Worm (Caenorhabditis elegans) whole organism, late embryonic: ENCODE measurements around the gene lgc-32.

Experiments used
- C38D4.7 ChIP-seq: fragments of 200-800 bp; sonication (Bioruptor generic); optimal IDR thresholded peaks from 2 replicates; lab custom pipeline; 2018; ENCODE audit warnings: mild to moderate bottlenecking, missing genetic modification characterization, moderate library complexity, missing compliant biosample characterization
- F13H6.1 ChIP-seq: sonication (generic microtip); optimal IDR thresholded peaks from 2 replicates; lab custom pipeline; 2016; ENCODE audit warnings: missing genetic modification characterization, missing compliant biosample characterization
- K09A11.1 ChIP-seq: sonication (generic microtip); optimal IDR thresholded peaks from 2 replicates; lab custom pipeline; 2017; ENCODE audit warnings: antibody characterized with exemption, mild to moderate bottlenecking, missing genetic modification characterization, missing compliant biosample characterization; ENCODE audit not compliant: insufficient read depth
- T23F11.4 ChIP-seq: fragments of 200-800 bp; sonication (Bioruptor generic); optimal IDR thresholded peaks from 2 replicates; lab custom pipeline; 2018; ENCODE audit warnings: mild to moderate bottlenecking, missing genetic modification characterization, missing compliant biosample characterization
- Y22D7AL.16 ChIP-seq: sonication (generic microtip); optimal IDR thresholded peaks from 2 replicates; lab custom pipeline; 2016; ENCODE audit warnings: missing genetic modification characterization, missing compliant biosample characterization
- ama-1 ChIP-seq: fragments of 150-350 bp; optimal IDR thresholded peaks from 2 replicates; lab custom pipeline; 2014
- ceh-14 ChIP-seq: sonication (generic microtip); optimal IDR thresholded peaks from 2 replicates; lab custom pipeline; 2016; ENCODE audit warnings: missing genotype, missing genetic modification characterization, missing compliant biosample characterization
- ceh-2 ChIP-seq: sonication (generic microtip); optimal IDR thresholded peaks from 2 replicates; lab custom pipeline; 2016; ENCODE audit warnings: missing genotype, missing genetic modification characterization, missing compliant biosample characterization
- ceh-22 ChIP-seq: sonication (generic microtip); optimal IDR thresholded peaks from 2 replicates; lab custom pipeline; 2017; ENCODE audit warnings: missing biosample characterization, missing genetic modification characterization
- ceh-24 ChIP-seq: sonication (generic microtip); optimal IDR thresholded peaks from 2 replicates; lab custom pipeline; 2016; ENCODE audit warnings: mild to moderate bottlenecking, missing genetic modification characterization, missing compliant biosample characterization
- ceh-31 ChIP-seq: sonication (generic microtip); optimal IDR thresholded peaks from 2 replicates; lab custom pipeline; 2016; ENCODE audit warnings: missing genetic modification characterization, missing compliant biosample characterization
- ceh-48 ChIP-seq: sonication (generic microtip); optimal IDR thresholded peaks from 2 replicates; lab custom pipeline; 2016; ENCODE audit warnings: missing genetic modification characterization, inconsistent platforms, missing compliant biosample characterization
- ceh-6 ChIP-seq: fragments of 200-800 bp; sonication (Bioruptor generic); optimal IDR thresholded peaks from 2 replicates; lab custom pipeline; 2018; ENCODE audit warnings: mild to moderate bottlenecking, missing genetic modification characterization, missing compliant biosample characterization
- ceh-9 ChIP-seq: sonication (generic microtip); optimal IDR thresholded peaks from 2 replicates; lab custom pipeline; 2016; ENCODE audit warnings: mild to moderate bottlenecking, missing genetic modification characterization, inconsistent platforms, missing compliant biosample characterization
- dmd-4 ChIP-seq: sonication (generic microtip); optimal IDR thresholded peaks from 2 replicates; lab custom pipeline; 2016; ENCODE audit warnings: borderline replicate concordance, missing genetic modification characterization, missing compliant biosample characterization
- dve-1 ChIP-seq: sonication (generic microtip); optimal IDR thresholded peaks from 2 replicates; lab custom pipeline; 2017; ENCODE audit warnings: antibody characterized with exemption, mild to moderate bottlenecking, missing genetic modification characterization, missing compliant biosample characterization
- elt-2 ChIP-seq: sonication (generic microtip); optimal IDR thresholded peaks from 2 replicates; lab custom pipeline; 2016; ENCODE audit warnings: missing genetic modification reagents, missing genetic modification characterization, missing compliant biosample characterization
- elt-4 ChIP-seq: sonication (generic microtip); optimal IDR thresholded peaks from 2 replicates; lab custom pipeline; 2016; ENCODE audit warnings: missing genetic modification characterization, missing compliant biosample characterization
- fkh-6 ChIP-seq: sonication (generic microtip); optimal IDR thresholded peaks from 2 replicates; lab custom pipeline; 2016; ENCODE audit warnings: missing genetic modification characterization, missing compliant biosample characterization
- hlh-6 ChIP-seq: sonication (generic microtip); optimal IDR thresholded peaks from 2 replicates; lab custom pipeline; 2016; ENCODE audit warnings: missing genotype, missing genetic modification characterization, missing compliant biosample characterization
- hlh-8 ChIP-seq: sonication (generic microtip); optimal IDR thresholded peaks from 2 replicates; lab custom pipeline; 2016; ENCODE audit warnings: missing genotype, missing genetic modification characterization, missing compliant biosample characterization
- lim-6 ChIP-seq: sonication (generic microtip); optimal IDR thresholded peaks from 2 replicates; lab custom pipeline; 2016; ENCODE audit warnings: missing genetic modification characterization, missing compliant biosample characterization
- nhr-11 ChIP-seq: fragments of 150-350 bp; optimal IDR thresholded peaks from 2 replicates; lab custom pipeline; 2014; ENCODE audit warnings: missing biosample characterization, missing genetic modification characterization
- nhr-232 ChIP-seq: sonication (generic microtip); optimal IDR thresholded peaks from 2 replicates; lab custom pipeline; 2016; ENCODE audit warnings: missing genetic modification characterization, missing compliant biosample characterization
- npax-4 ChIP-seq: sonication (generic microtip); optimal IDR thresholded peaks from 2 replicates; lab custom pipeline; 2016; ENCODE audit warnings: missing genetic modification characterization, missing compliant biosample characterization
- odd-2 ChIP-seq: sonication (generic microtip); optimal IDR thresholded peaks from 2 replicates; lab custom pipeline; 2017; ENCODE audit warnings: antibody characterized with exemption, mild to moderate bottlenecking, missing genetic modification characterization, missing compliant biosample characterization
- pag-3 ChIP-seq: sonication (generic microtip); optimal IDR thresholded peaks from 2 replicates; lab custom pipeline; 2016; ENCODE audit warnings: missing compliant biosample characterization, missing genetic modification characterization, borderline replicate concordance
- pat-9 ChIP-seq: fragments of 200-800 bp; sonication (Bioruptor generic); optimal IDR thresholded peaks from 2 replicates; lab custom pipeline; 2018; ENCODE audit warnings: mild to moderate bottlenecking, missing genetic modification characterization, moderate library complexity, missing compliant biosample characterization
- pha-2 ChIP-seq: sonication (generic microtip); optimal IDR thresholded peaks from 2 replicates; lab custom pipeline; 2017; ENCODE audit warnings: mild to moderate bottlenecking, missing genetic modification characterization, missing compliant biosample characterization
- pha-4 ChIP-seq: fragments of 150-350 bp; optimal IDR thresholded peaks from 2 replicates; lab custom pipeline; 2018; ENCODE audit warnings: missing biosample characterization, missing genetic modification reagents, missing genetic modification characterization
- pros-1 ChIP-seq: fragments of 150-350 bp; optimal IDR thresholded peaks from 2 replicates; lab custom pipeline; 2014; ENCODE audit warnings: missing biosample characterization, missing genetic modification reagents, missing genetic modification characterization
- rnt-1 ChIP-seq: sonication (generic microtip); optimal IDR thresholded peaks from 2 replicates; lab custom pipeline; 2016; ENCODE audit warnings: missing genetic modification characterization, missing compliant biosample characterization
- sdc-2 ChIP-seq: sonication (generic microtip); optimal IDR thresholded peaks from 2 replicates; lab custom pipeline; 2016; ENCODE audit warnings: missing genotype, missing genetic modification characterization, missing compliant biosample characterization
- syd-9 ChIP-seq: sonication (generic microtip); optimal IDR thresholded peaks from 2 replicates; lab custom pipeline; 2016; ENCODE audit warnings: mild to moderate bottlenecking, missing genetic modification characterization, moderate library complexity, missing compliant biosample characterization
- tbx-7 ChIP-seq: sonication (generic microtip); optimal IDR thresholded peaks from 2 replicates; lab custom pipeline; 2016; ENCODE audit warnings: missing genotype, missing genetic modification characterization, missing compliant biosample characterization
- unc-3 ChIP-seq, 2 experiments: fragments of 200-800 bp in 1 of 2; sonication (Bioruptor generic) in 1 of 2; sonication (generic microtip) in 1 of 2; conservative IDR thresholded peaks in 1 of 2; optimal IDR thresholded peaks in 1 of 2; 2 replicates each; pipeline versions ENCODE4 v1.3.6 to Lab custom; 2016 to 2022; ENCODE audit warnings: missing compliant biosample characterization in 2 of 2, missing genetic modification characterization in 2 of 2, missing genetic modification reagents in 1 of 2
- unc-42 ChIP-seq: sonication (generic microtip); optimal IDR thresholded peaks from 2 replicates; lab custom pipeline; 2016; ENCODE audit warnings: missing genotype, missing genetic modification characterization, missing compliant biosample characterization
- unc-55 ChIP-seq: sonication (generic microtip); optimal IDR thresholded peaks from 2 replicates; lab custom pipeline; 2017; ENCODE audit warnings: missing biosample characterization, missing genetic modification reagents, missing genetic modification characterization
- ztf-16 ChIP-seq: sonication (generic microtip); optimal IDR thresholded peaks from 2 replicates; lab custom pipeline; 2017; ENCODE audit warnings: missing genetic modification characterization, missing compliant biosample characterization

lgc-32 gene

DNA sequence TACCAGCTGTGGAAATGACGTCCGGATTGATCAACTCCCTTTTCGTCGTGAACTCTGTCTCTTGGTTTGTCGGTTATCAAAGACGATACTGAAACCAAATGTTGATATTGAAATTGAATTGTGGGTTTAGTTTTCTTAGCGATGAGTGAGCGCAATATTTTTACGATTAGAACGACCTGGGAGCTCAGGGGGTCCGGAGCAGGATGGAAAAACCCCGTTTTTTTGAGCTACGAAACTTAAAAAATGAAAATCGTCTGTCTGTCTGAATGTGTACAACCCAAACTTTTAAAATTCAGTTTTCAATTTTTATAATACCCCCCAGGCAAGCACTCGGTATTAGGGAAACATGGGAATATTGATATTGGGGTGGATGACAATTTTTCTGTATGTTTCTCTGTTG, 29.1 kb upstream of the lgc-32 start:
- no peak for TF ChIP-seq T23F11.4 (GFP tag; lab: Kevin White, UChicago)
- no peak for TF ChIP-seq ceh-6 (GFP tag; lab: Kevin White, UChicago)
- no peak for TF ChIP-seq K09A11.1 (tag; lab: Kevin White, UChicago)
- TF ChIP-seq ceh-48, result no peak
- no peak for TF ChIP-seq dve-1
- no peak for TF ChIP-seq nhr-11
- TF ChIP-seq pag-3 (tag; lab: Kevin White, UChicago), result no peak
- TF ChIP-seq ceh-9 (tag; lab: Kevin White, UChicago), result no peak
- no peak for TF ChIP-seq hlh-8 (tag; lab: Kevin White, UChicago)
- TF ChIP-seq ceh-22 (tag; lab: Kevin White, UChicago), result no peak
- TF ChIP-seq elt-2 (tag; lab: Kevin White, UChicago), result no peak
- TF ChIP-seq syd-9 (tag; lab: Kevin White, UChicago), result no peak
- no peak for TF ChIP-seq F13H6.1 (tag; lab: Kevin White, UChicago)
- TF ChIP-seq ceh-2 (tag; lab: Kevin White, UChicago), result no peak
- no peak for TF ChIP-seq tbx-7 (tag; lab: Kevin White, UChicago)
- no peak for TF ChIP-seq pros-1
- no peak for TF ChIP-seq Y22D7AL.16 (tag; lab: Kevin White, UChicago)
- no peak for TF ChIP-seq unc-3 (GFP tag; conservative IDR thresholded peaks at IDR 0.05; lab: Robert Waterston, UW)
- no peak for TF ChIP-seq unc-3 (tag; optimal IDR thresholded peaks at IDR 0.05; lab: Kevin White, UChicago)

DNA sequence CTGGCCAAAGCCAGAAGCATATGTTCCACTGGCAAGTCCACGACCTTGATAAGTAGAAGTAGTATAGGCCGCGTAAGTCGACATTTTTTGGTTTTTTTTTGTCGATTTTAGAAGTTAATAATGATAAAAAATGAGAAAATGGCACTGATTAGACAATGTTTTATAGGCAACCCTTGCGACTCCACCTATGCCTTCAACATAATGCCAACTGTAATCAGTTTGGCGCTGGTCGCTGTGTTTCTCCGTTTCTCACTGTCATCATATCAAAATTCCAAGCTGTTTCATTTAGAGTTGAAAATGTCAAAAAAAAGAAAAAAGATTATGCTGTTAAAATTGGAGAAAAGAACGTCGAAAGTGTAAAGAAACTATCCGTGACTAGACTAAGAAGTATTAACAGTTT, 26.3 kb upstream of the lgc-32 start:
- no peak for TF ChIP-seq pros-1
- TF ChIP-seq ceh-24 (tag; lab: Kevin White, UChicago), result no peak
- no peak for TF ChIP-seq unc-3 (GFP tag; conservative IDR thresholded peaks at IDR 0.05; lab: Robert Waterston, UW)
- TF ChIP-seq unc-3 (tag; optimal IDR thresholded peaks at IDR 0.05; lab: Kevin White, UChicago), result no peak
- no peak for TF ChIP-seq sdc-2 (tag; lab: Kevin White, UChicago)
- TF ChIP-seq odd-2 (tag; lab: Kevin White, UChicago), result no peak
- TF ChIP-seq tbx-7 (tag; lab: Kevin White, UChicago), result no peak
- no peak for TF ChIP-seq rnt-1
- no peak for TF ChIP-seq Y22D7AL.16 (tag; lab: Kevin White, UChicago)
- no peak for TF ChIP-seq pat-9 (tag; lab: Kevin White, UChicago)
- no peak for TF ChIP-seq C38D4.7
- TF ChIP-seq pha-4 (tag; lab: Kevin White, UChicago), result no peak
- TF ChIP-seq ceh-48, result no peak

DNA sequence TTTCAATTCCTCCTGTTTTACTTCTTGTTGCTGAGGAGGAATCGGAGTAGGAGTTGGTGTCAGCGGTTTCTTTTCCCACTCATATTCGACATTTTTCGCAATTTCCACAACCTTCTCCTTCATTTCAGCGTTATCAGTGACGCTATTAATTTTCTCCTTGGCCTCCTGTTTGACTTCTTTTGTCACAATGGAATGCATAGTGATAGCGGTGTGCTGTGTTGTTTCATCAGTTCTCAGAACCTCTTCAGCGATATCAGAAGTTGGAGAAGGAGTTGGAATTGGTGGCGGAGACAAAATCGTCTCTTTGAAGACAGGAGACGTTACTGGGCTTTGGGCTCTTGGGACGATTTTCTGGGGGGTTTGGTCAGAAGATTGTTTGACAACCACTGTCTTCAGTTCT, 25.4 kb upstream of the lgc-32 start:
- no peak for TF ChIP-seq pros-1
- TF ChIP-seq pha-2 (tag; lab: Kevin White, UChicago), result no peak
- TF ChIP-seq ama-1 (lab: Kevin White, UChicago), result no peak
- TF ChIP-seq unc-42 (tag; lab: Kevin White, UChicago), result no peak
- TF ChIP-seq npax-4 (tag; lab: Kevin White, UChicago), result no peak
- no peak for TF ChIP-seq lim-6 (tag; lab: Kevin White, UChicago)
- no peak for TF ChIP-seq unc-55
- no peak for TF ChIP-seq C38D4.7
- TF ChIP-seq, all 69 proteins: peak for 0

DNA sequence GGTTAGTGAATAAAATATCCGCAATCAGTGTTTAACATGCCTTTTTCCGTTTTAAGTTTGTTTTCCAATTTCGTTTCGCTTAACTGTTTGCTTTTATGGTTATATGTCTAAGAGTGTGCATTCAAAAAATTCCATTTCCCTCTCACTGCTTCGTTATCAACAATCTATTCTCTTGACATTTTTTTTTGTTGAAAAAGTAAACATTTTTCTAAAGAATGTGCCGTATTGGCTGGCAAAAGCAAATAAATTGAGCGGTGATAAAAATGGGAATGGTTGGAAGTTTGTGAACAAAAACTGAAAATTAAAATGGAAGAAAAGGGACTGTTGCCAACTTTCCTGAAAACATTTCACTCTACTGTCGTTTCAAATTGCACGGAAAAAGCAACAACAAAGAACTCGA, 20.3 kb upstream of the lgc-32 start:
- TF ChIP-seq tbx-7 (tag; lab: Kevin White, UChicago) (no peak), ceh-31 (tag; lab: Kevin White, UChicago) (no peak), ceh-22 (tag; lab: Kevin White, UChicago) (no peak), ceh-2 (tag; lab: Kevin White, UChicago) (no peak), unc-42 (tag; lab: Kevin White, UChicago) (no peak), ztf-16 (tag; lab: Kevin White, UChicago) (no peak), nhr-11 (no peak), ceh-14 (tag; lab: Kevin White, UChicago) (no peak), K09A11.1 (tag; lab: Kevin White, UChicago) (no peak), Y22D7AL.16 (tag; lab: Kevin White, UChicago) (no peak), hlh-8 (tag; lab: Kevin White, UChicago) (no peak), dmd-4 (no peak), fkh-6 (tag; lab: Kevin White, UChicago) (no peak), elt-4 (no peak), lim-6 (tag; lab: Kevin White, UChicago) (no peak), nhr-232 (tag; lab: Kevin White, UChicago) (no peak), hlh-6 (tag; lab: Kevin White, UChicago) (no peak), odd-2 (tag; lab: Kevin White, UChicago) (no peak)
- TF ChIP-seq, all 69 proteins: peak for 0
